Worm (Caenorhabditis elegans): Measurements from ENCODE around the gene znf-706.

ce11 chrIV:9069703-9070102 lies 26.3 kb downstream of the znf-706 start, which contains the start of gene nhr-11:
- no peak for TF ChIP-seq pqm-1 (tag; optimal IDR thresholded peaks at IDR 0.05)
- TF ChIP-seq ama-1 (optimal IDR thresholded peaks at IDR 0.05), result no peak
- no peak for TF ChIP-seq nfya-1 (tag; optimal IDR thresholded peaks at IDR 0.05)
- no peak for TF ChIP-seq tbx-7 (tag; optimal IDR thresholded peaks at IDR 0.05)
- no peak for TF ChIP-seq elt-2 (tag; optimal IDR thresholded peaks at IDR 0.05)
- no peak for TF ChIP-seq ceh-9 (tag; optimal IDR thresholded peaks at IDR 0.05)
- TF ChIP-seq lim-6 (tag; optimal IDR thresholded peaks at IDR 0.05), result no peak
- TF ChIP-seq syd-9 (tag; optimal IDR thresholded peaks at IDR 0.05), result no peak
- TF ChIP-seq Y22D7AL.16 (tag; optimal IDR thresholded peaks at IDR 0.05), result no peak
- no peak for TF ChIP-seq ceh-22 (tag; optimal IDR thresholded peaks at IDR 0.05)
- TF ChIP-seq eyg-1 (tag; optimal IDR thresholded peaks at IDR 0.05), result no peak
- TF ChIP-seq lin-11 (tag; optimal IDR thresholded peaks at IDR 0.05), result no peak
